Fruit fly (Drosophila melanogaster) whole organism, wandering third instar larva: ENCODE data around the gene CG31516.

Experiments used
- Dfd ChIP-seq: fragments of >200 bp; optimal IDR thresholded peaks from 2 replicates; lab custom pipeline; 2017; ENCODE audit warnings: missing biosample characterization, missing genetic modification characterization
- GATAd ChIP-seq: sonication (Bioruptor generic); optimal IDR thresholded peaks from 2 replicates; lab custom pipeline; 2016; ENCODE audit warnings: missing biosample characterization, missing genetic modification characterization
- Mio ChIP-seq: sonication (Bioruptor generic); optimal IDR thresholded peaks from 2 replicates; lab custom pipeline; 2016; ENCODE audit warnings: missing biosample characterization, missing genetic modification characterization
- pan ChIP-seq: fragments of >200 bp; optimal IDR thresholded peaks from 2 replicates; lab custom pipeline; 2017
- psq ChIP-seq: fragments of 200-800 bp; sonication (Bioruptor generic); optimal IDR thresholded peaks from 3 replicates; lab custom pipeline; 2017; ENCODE audit warnings: missing biosample characterization, mild to moderate bottlenecking, missing genetic modification characterization, moderate library complexity
- usp ChIP-seq: fragments of >200 bp; optimal IDR thresholded peaks from 2 replicates; lab custom pipeline; 2017; ENCODE audit warnings: missing biosample characterization, missing genetic modification characterization

DNA sequence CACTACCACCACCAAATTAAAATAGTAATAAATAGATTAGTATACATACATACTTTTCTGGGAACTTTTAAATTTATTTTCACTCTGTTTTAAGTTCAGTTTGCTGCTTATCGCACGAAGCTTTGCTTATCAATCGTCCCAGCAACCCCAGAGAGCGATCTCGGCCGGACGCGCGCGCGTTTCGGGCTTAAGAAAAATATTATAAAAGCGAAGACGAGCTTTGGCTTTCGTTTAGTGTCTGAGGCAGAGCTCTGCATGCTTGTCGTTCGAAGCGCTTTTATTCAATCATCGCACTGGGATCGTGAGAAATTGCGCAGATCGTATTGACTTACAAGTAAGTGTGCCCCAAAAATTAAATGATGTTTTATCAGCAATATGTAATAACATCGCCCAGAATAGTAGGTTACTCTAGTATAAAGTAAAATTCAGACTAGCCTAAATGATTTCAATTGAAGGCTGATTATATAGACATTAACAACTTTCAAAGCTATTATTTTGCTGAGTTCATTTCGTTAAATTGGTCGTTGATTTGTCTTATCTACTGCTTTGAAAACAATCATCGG lies 15.1 kb upstream of the CG31516 start, which contains the start of gene Gel:
- no peak for TF ChIP-seq Mio
- TF ChIP-seq usp: no peak
- no peak for TF ChIP-seq pan (lab: Kevin White, UChicago)
- no peak for TF ChIP-seq psq (GFP tag; lab: Kevin White, UChicago)
- no peak for TF ChIP-seq Dfd (GFP tag; lab: Kevin White, UChicago)
- TF ChIP-seq GATAd (GFP tag; lab: Kevin White, UChicago): no peak
